Worm (Caenorhabditis elegans): ENCODE measurements around the gene fbxb-78.

The fbxb-78 gene

ce11 chrIV:4703911-4704310, 33.4 kb upstream of the fbxb-78 start, which contains the start of gene ogdh-1:
ogdh-1 (minus strand) TSS chrIV:4704011.
- TF ChIP-seq zip-5 (tag; optimal IDR thresholded peaks at IDR 0.05), result no peak
- TF ChIP-seq unc-42 (tag; optimal IDR thresholded peaks at IDR 0.05), result no peak
- TF ChIP-seq lim-6 (tag; optimal IDR thresholded peaks at IDR 0.05), result no peak
- TF ChIP-seq syd-9 (tag; optimal IDR thresholded peaks at IDR 0.05), result no peak
- no peak for TF ChIP-seq pat-9 (tag; optimal IDR thresholded peaks at IDR 0.05)

ce11 chrIV:4705182-4705581, 32.2 kb upstream of the fbxb-78 start:
- TF ChIP-seq ceh-18 (tag; optimal IDR thresholded peaks at IDR 0.05) (peak; percentile 58), ceh-14 (tag; optimal IDR thresholded peaks at IDR 0.05) (peak; percentile 51), C08G9.2 (tag; optimal IDR thresholded peaks at IDR 0.05) (peak; percentile 40), lim-6 (tag; optimal IDR thresholded peaks at IDR 0.05) (no peak), sdc-2 (tag; optimal IDR thresholded peaks at IDR 0.05) (peak; percentile 9), hlh-13 (GFP tag; optimal IDR thresholded peaks at IDR 0.05) (no peak), pha-4 (tag; optimal IDR thresholded peaks at IDR 0.05) (no peak), sox-4 (tag; optimal IDR thresholded peaks at IDR 0.05) (no peak), dve-1 (tag; optimal IDR thresholded peaks at IDR 0.05) (no peak), ceh-31 (tag; optimal IDR thresholded peaks at IDR 0.05) (peak; percentile 69), ceh-34 (tag; optimal IDR thresholded peaks at IDR 0.05) (no peak), rnt-1 (tag; optimal IDR thresholded peaks at IDR 0.05) (peak; percentile 16), nfya-1 (tag; optimal IDR thresholded peaks at IDR 0.05) (peak; percentile 75), unc-86 (tag; optimal IDR thresholded peaks at IDR 0.05) (no peak), tbx-2 (tag; optimal IDR thresholded peaks at IDR 0.05) (peak; percentile 51), ref-2 (tag; optimal IDR thresholded peaks at IDR 0.05) (peak; percentile 20)

ce11 chrIV:4705922-4706321, 31.4 kb upstream of the fbxb-78 start:
- no peak for TF ChIP-seq ceh-30 (tag; optimal IDR thresholded peaks at IDR 0.05)
- peak; percentile 73 for TF ChIP-seq nfya-1 (tag; optimal IDR thresholded peaks at IDR 0.05)

ce11 chrIV:4710459-4710858, 26.9 kb upstream of the fbxb-78 start, which contains the start of gene cif-1:
cif-1 (minus strand) TSS chrIV:4710755.
- TF ChIP-seq rnt-1 (tag; optimal IDR thresholded peaks at IDR 0.05), result no peak
- no peak for TF ChIP-seq C38D4.7 (GFP tag; optimal IDR thresholded peaks at IDR 0.05)
- no peak for TF ChIP-seq ceh-48 (tag; optimal IDR thresholded peaks at IDR 0.05)
- no peak for TF ChIP-seq ztf-16 (tag; optimal IDR thresholded peaks at IDR 0.05)
- TF ChIP-seq ttx-3 (tag; optimal IDR thresholded peaks at IDR 0.05), result no peak
- TF ChIP-seq pqm-1 (tag; optimal IDR thresholded peaks at IDR 0.05), result no peak
- no peak for TF ChIP-seq npax-4 (tag; optimal IDR thresholded peaks at IDR 0.05)
- no peak for TF ChIP-seq pag-3 (tag; optimal IDR thresholded peaks at IDR 0.05; ENCODE audit: borderline replicate concordance)
- TF ChIP-seq pros-1 (tag; optimal IDR thresholded peaks at IDR 0.05), result no peak
- TF ChIP-seq zip-5 (tag; optimal IDR thresholded peaks at IDR 0.05), result no peak
- no peak for TF ChIP-seq fkh-10 (GFP tag; optimal IDR thresholded peaks at IDR 0.05)
- no peak for TF ChIP-seq gmeb-2 (tag; optimal IDR thresholded peaks at IDR 0.05)

DNA sequence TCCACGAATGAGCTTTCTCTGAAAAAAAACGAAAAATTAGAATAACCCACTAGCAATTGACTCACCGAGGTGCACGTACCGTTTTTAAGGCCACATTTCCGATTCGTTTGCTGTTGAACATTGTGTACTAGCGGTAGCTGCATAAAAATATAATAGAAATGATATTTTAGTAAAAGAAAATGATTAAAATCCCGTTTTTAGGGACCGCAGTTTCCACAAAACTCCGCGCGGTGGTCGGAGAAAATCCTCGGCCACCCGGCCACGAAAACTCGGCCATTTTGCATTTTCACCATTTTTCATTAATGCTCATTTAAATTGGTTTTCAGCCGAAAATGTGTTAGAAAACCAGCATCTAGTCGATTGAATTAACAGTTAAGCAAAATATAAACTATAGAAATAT, 25.0 kb upstream of the fbxb-78 start, which contains the start of gene yars-2:
yars-2 (minus strand) TSS at position 249 of the 400 bp plus-strand sequence.
- TF ChIP-seq ets-4 (tag; optimal IDR thresholded peaks at IDR 0.05) (peak; percentile 59), tbx-7 (tag; optimal IDR thresholded peaks at IDR 0.05) (peak; percentile 16), pha-4 (tag; optimal IDR thresholded peaks at IDR 0.05) (no peak), ceh-2 (tag; optimal IDR thresholded peaks at IDR 0.05) (peak; percentile 83), ceh-31 (tag; optimal IDR thresholded peaks at IDR 0.05) (peak; percentile 74), fax-1 (tag; optimal IDR thresholded peaks at IDR 0.05) (peak; percentile 27), elt-2 (tag; optimal IDR thresholded peaks at IDR 0.05) (peak; percentile 31), ref-2 (tag; optimal IDR thresholded peaks at IDR 0.05) (peak; percentile 33), odd-2 (tag; optimal IDR thresholded peaks at IDR 0.05) (no peak), unc-86 (tag; optimal IDR thresholded peaks at IDR 0.05) (no peak), tbx-2 (tag; optimal IDR thresholded peaks at IDR 0.05) (peak; percentile 73), unc-55 (GFP tag; optimal IDR thresholded peaks at IDR 0.05) (no peak), pqm-1 (tag; optimal IDR thresholded peaks at IDR 0.05) (no peak), zip-5 (tag; optimal IDR thresholded peaks at IDR 0.05) (peak; percentile 26), C08G9.2 (tag; optimal IDR thresholded peaks at IDR 0.05) (peak; percentile 63), hlh-8 (tag; optimal IDR thresholded peaks at IDR 0.05) (peak; percentile 13)

Data from whole organism, late embryonic.